Worm (Caenorhabditis elegans) whole organism, early embryonic: Measurements from ENCODE around the gene twk-20.

ENCODE experiments used
- B0310.2 ChIP-seq: sonication (generic microtip); optimal IDR thresholded peaks from 2 replicates; lab custom pipeline; 2016; ENCODE audit warnings: mild to moderate bottlenecking, missing genetic modification characterization, missing compliant biosample characterization
- F13C5.2 ChIP-seq: sonication (generic microtip); optimal IDR thresholded peaks from 2 replicates; lab custom pipeline; 2017; ENCODE audit warnings: mild to moderate bottlenecking, missing genetic modification characterization, inconsistent platforms, missing compliant biosample characterization
- aly-1 ChIP-seq: sonication (generic microtip); optimal IDR thresholded peaks from 2 replicates; lab custom pipeline; 2016; ENCODE audit warnings: missing genetic modification characterization, missing compliant biosample characterization
- ama-1 ChIP-seq: fragments of 150-350 bp; optimal IDR thresholded peaks from 2 replicates; lab custom pipeline; 2014
- ceh-13 ChIP-seq: fragments of 200-800 bp; sonication (Bioruptor generic); optimal IDR thresholded peaks from 2 replicates; lab custom pipeline; 2018; ENCODE audit warnings: mild to moderate bottlenecking, missing genetic modification characterization, missing compliant biosample characterization
- ceh-36 ChIP-seq: sonication (generic microtip); optimal IDR thresholded peaks from 2 replicates; lab custom pipeline; 2016; ENCODE audit warnings: missing genetic modification characterization, inconsistent platforms, missing compliant biosample characterization
- ets-7 ChIP-seq: sonication (generic microtip); optimal IDR thresholded peaks from 2 replicates; lab custom pipeline; 2016; ENCODE audit warnings: missing genotype, missing genetic modification characterization, missing compliant biosample characterization
- flt-1 ChIP-seq: fragments of 200-800 bp; sonication (Bioruptor generic); IDR thresholded peaks from 2 replicates; pipeline ENCODE4 v1.3.6; 2022; ENCODE audit warnings: missing genetic modification characterization, missing compliant biosample characterization
- hmbx-1 ChIP-seq: sonication (generic microtip); optimal IDR thresholded peaks from 2 replicates; lab custom pipeline; 2016; ENCODE audit warnings: mild to moderate bottlenecking, missing genetic modification characterization, missing compliant biosample characterization
- hmg-4 ChIP-seq: fragments of 200-800 bp; sonication (Bioruptor generic); optimal IDR thresholded peaks from 2 replicates; lab custom pipeline; 2018; ENCODE audit warnings: mild to moderate bottlenecking, missing genetic modification characterization, missing compliant biosample characterization
- hnd-1 ChIP-seq: sonication (generic microtip); optimal IDR thresholded peaks from 2 replicates; lab custom pipeline; 2016; ENCODE audit warnings: missing genetic modification characterization, missing compliant biosample characterization
- pes-1 ChIP-seq: fragments of 200-800 bp; sonication (Bioruptor generic); IDR thresholded peaks from 2 replicates; pipeline ENCODE4 v1.3.6; 2022; ENCODE audit warnings: missing genetic modification reagents, missing genetic modification characterization, missing compliant biosample characterization
- scrt-1 ChIP-seq: fragments of 200-800 bp; sonication (Bioruptor generic); IDR thresholded peaks from 2 replicates; pipeline ENCODE4 v1.3.6; 2022; ENCODE audit warnings: missing genetic modification characterization, missing compliant biosample characterization
- sea-1 ChIP-seq: fragments of 200-800 bp; sonication (Bioruptor generic); conservative IDR thresholded peaks from 2 replicates; pipeline ENCODE4 v1.3.6; 2022; ENCODE audit warnings: missing genetic modification characterization, missing compliant biosample characterization
- tbx-11 ChIP-seq: fragments of 200-800 bp; sonication (Bioruptor generic); IDR thresholded peaks from 2 replicates; pipeline ENCODE4 v1.3.6; 2022; ENCODE audit warnings: missing genetic modification characterization, missing compliant biosample characterization
- tbx-37 ChIP-seq: fragments of 200-800 bp; sonication (Bioruptor generic); conservative IDR thresholded peaks from 2 replicates; pipeline ENCODE4 v1.3.6; 2022; ENCODE audit warnings: missing genetic modification reagents, missing genetic modification characterization, missing compliant biosample characterization
- tra-4 ChIP-seq: sonication (generic microtip); optimal IDR thresholded peaks from 2 replicates; lab custom pipeline; 2017; ENCODE audit warnings: missing genetic modification characterization, missing compliant biosample characterization

Gene twk-20

DNA sequence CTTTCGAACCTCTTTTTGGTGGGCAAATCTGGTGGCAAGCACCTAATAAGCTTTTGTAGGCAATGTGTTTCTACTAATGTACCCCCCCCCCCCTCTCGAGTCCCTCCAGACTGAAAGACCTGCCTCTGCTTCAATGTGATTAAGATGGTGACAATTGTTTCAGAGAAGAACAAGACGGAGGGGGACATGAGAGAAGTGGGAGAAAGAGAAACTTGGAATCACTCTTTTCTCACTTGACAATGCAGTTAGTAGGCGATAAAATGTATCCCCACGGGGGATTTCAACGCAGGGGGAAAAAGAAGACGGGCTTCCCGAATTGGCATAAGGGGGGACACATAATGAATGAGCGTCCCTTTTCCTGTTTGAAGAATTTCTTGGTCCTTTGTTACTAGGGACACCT lies 7.4 kb upstream of the twk-20 start:
- no peak for TF ChIP-seq flt-1 (GFP tag; lab: Robert Waterston, UW)
- no peak for TF ChIP-seq ama-1 (lab: Kevin White, UChicago)

DNA sequence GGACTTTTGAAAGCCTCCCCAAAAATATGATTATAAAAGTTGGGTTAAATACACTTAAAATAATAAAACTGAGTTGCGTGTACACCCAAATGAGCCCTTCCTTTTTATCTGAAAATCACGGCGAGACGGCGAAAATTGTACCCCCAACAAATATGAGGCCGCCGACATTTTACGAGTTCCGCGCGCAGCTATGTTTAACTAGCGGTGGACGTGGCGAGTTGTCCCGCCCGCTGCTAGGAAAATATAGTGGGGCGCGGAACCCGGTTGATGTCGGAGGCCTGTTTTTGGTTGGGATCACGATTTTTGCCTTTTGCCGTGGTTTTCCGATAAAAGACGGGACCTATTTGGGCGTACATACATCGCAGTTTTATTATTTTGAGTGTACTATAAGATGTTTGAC lies 6.6 kb upstream of the twk-20 start:
- no peak for TF ChIP-seq ceh-36 (tag; lab: Kevin White, UChicago)
- no peak for TF ChIP-seq scrt-1
- TF ChIP-seq hmg-4 (GFP tag; lab: Kevin White, UChicago) = no peak
- no peak for TF ChIP-seq aly-1
- no peak for TF ChIP-seq ceh-13 (GFP tag; lab: Kevin White, UChicago)
- no peak for TF ChIP-seq tbx-37 (GFP tag; lab: Robert Waterston, UW)
- TF ChIP-seq F13C5.2 (tag; lab: Kevin White, UChicago) = no peak

DNA sequence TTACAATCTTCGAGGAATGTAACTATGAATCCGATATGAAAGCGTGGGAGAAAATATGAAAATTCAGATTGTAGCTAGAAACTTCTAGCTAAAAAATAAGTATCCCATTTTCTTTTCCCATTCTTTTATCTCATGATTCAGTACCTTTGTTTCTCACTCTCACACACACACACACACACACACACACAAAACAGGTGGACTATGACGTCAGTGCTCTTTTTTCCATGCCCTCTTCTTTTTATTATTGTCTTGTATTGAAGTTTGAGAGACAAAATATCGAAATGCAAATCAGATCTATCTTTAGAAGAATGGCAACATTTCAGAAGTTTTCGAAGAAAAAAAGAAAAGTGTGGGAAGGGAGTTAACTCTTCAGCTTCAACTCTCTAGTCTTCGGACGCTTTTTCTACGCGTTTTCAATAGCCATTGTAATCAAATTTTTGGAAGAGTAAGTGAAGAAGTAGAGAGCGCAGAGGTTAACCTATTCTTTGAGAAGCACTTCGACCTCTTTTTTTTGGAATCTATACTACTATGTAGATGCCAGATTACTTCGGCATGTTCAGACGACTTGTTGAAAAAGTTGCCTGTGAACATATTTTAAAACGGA lies 5.7 kb upstream of the twk-20 start:
- TF ChIP-seq ets-7 (tag; lab: Kevin White, UChicago) = no peak
- no peak for TF ChIP-seq tbx-11 (GFP tag; lab: Robert Waterston, UW)
- no peak for TF ChIP-seq F13C5.2 (tag; lab: Kevin White, UChicago)

DNA sequence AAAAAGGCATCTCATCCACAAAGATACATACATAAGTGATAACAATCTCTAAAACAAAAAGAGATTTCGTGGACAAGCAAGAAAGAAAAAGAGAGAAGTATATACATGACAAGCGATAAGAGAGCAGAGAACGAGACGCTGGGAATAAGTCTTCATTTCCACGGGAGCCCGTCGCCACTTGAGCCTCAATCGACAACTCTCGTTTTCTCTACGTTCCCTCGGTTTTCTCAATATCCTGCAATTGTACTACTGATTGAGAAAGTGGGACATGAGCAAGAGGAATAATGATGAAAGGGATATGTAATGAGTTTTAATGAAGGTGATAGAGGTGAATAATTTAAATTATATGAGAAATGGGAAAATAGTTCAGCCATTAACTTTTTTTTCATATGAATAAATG lies 2.2 kb upstream of the twk-20 start:
- TF ChIP-seq flt-1 (GFP tag; lab: Robert Waterston, UW) (no peak), tra-4 (tag; lab: Kevin White, UChicago) (no peak), scrt-1 (no peak), tbx-11 (GFP tag; lab: Robert Waterston, UW) (no peak), ceh-36 (tag; lab: Kevin White, UChicago) (no peak), hnd-1 (tag; lab: Kevin White, UChicago) (no peak), hmg-4 (GFP tag; lab: Kevin White, UChicago) (no peak), pes-1 (GFP tag; lab: Robert Waterston, UW) (no peak), ceh-13 (GFP tag; lab: Kevin White, UChicago) (no peak), tbx-37 (GFP tag; lab: Robert Waterston, UW) (no peak), ets-7 (tag; lab: Kevin White, UChicago) (no peak), hmbx-1 (tag; lab: Kevin White, UChicago) (no peak), ama-1 (lab: Kevin White, UChicago) (no peak), F13C5.2 (tag; lab: Kevin White, UChicago) (no peak), B0310.2 (tag; lab: Kevin White, UChicago) (no peak), aly-1 (no peak), sea-1 (GFP tag; lab: Robert Waterston, UW) (no peak)

- TF ChIP-seq tbx-37 (GFP tag; lab: Robert Waterston, UW) (no peak), F13C5.2 (tag; lab: Kevin White, UChicago) (no peak), B0310.2 (tag; lab: Kevin White, UChicago) (no peak), tbx-11 (GFP tag; lab: Robert Waterston, UW) (no peak), ets-7 (tag; lab: Kevin White, UChicago) (no peak), scrt-1 (no peak)
These were observed 1.2 kb upstream of the twk-20 start for ce11 chrX:13638351-13638958.

DNA sequence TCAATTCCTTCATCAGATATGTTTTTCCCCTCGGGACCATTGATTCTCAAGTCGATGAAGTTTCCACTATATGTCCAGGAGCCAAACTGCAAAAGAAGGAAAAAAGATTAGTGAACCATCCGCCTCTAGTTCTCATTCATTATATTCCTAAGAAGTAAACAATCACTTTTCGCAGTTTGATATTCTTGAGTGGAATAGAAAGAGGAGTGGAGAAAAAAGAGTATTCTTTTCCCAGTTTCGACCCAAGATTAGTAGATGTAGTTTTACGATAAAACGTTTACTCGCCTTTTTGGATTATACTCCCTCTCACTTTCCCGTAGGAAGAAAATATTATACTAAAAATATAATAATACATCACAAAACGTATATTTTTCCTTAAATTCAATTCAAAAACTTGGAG lies 5.2 kb downstream of the twk-20 start:
- TF ChIP-seq hmg-4 (GFP tag; lab: Kevin White, UChicago) (no peak), tbx-11 (GFP tag; lab: Robert Waterston, UW) (no peak), B0310.2 (tag; lab: Kevin White, UChicago) (no peak), hmbx-1 (tag; lab: Kevin White, UChicago) (no peak), sea-1 (GFP tag; lab: Robert Waterston, UW) (no peak), ceh-13 (GFP tag; lab: Kevin White, UChicago) (no peak), tbx-37 (GFP tag; lab: Robert Waterston, UW) (no peak), flt-1 (GFP tag; lab: Robert Waterston, UW) (no peak), scrt-1 (no peak), pes-1 (GFP tag; lab: Robert Waterston, UW) (no peak), tra-4 (tag; lab: Kevin White, UChicago) (no peak), aly-1 (no peak), hnd-1 (tag; lab: Kevin White, UChicago) (no peak), ceh-36 (tag; lab: Kevin White, UChicago) (no peak), ets-7 (tag; lab: Kevin White, UChicago) (no peak), F13C5.2 (tag; lab: Kevin White, UChicago) (no peak), ama-1 (lab: Kevin White, UChicago) (no peak)

ce11 chrX:13646798-13647197 lies 7.1 kb downstream of the twk-20 start, which contains the start of gene acr-9:
Gene acr-9 (minus strand): TSS chrX:13646898.
- TF ChIP-seq tbx-11 (GFP tag; lab: Robert Waterston, UW) (no peak), hmg-4 (GFP tag; lab: Kevin White, UChicago) (no peak), hmbx-1 (tag; lab: Kevin White, UChicago) (no peak), ceh-13 (GFP tag; lab: Kevin White, UChicago) (no peak), aly-1 (no peak), ets-7 (tag; lab: Kevin White, UChicago) (no peak), tbx-37 (GFP tag; lab: Robert Waterston, UW) (no peak), ama-1 (lab: Kevin White, UChicago) (no peak), ceh-36 (tag; lab: Kevin White, UChicago) (no peak), sea-1 (GFP tag; lab: Robert Waterston, UW) (no peak), F13C5.2 (tag; lab: Kevin White, UChicago) (no peak), B0310.2 (tag; lab: Kevin White, UChicago) (no peak), tra-4 (tag; lab: Kevin White, UChicago) (no peak), hnd-1 (tag; lab: Kevin White, UChicago) (no peak), flt-1 (GFP tag; lab: Robert Waterston, UW) (no peak), pes-1 (GFP tag; lab: Robert Waterston, UW) (no peak), scrt-1 (no peak)
